Worm (Caenorhabditis elegans): Measurements from ENCODE around the gene F13A2.3.

DNA sequence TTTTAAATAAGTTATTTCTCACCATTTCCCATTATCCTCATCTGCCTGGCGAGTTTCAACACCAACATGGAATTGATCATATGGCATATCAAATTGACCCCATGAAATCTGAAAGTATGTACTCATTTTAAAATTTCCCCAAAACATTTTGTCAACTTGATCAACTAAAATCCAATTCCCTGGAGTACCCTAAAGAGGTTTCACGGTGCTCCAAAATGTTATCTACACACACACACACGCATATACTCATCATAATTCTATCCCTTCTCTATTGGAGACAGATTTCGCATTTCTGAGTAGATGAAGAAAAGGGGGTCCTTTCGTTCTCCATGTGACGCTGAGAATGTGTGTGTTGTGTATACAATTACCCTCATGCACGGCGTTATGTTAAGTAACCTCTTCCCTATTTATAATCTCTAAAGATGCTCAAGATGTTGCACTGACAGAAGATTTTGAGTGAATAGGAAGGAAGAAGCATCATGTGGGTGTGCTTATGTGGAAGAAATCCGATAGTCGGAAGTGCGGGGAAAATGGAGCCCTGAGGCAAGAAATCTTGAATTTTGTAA, 40.0 kb downstream of the F13A2.3 start:
- TF ChIP-seq ama-1 (optimal IDR thresholded peaks at IDR 0.05) (no peak), unc-55 (GFP tag; optimal IDR thresholded peaks at IDR 0.05) (no peak), fos-1 (tag; optimal IDR thresholded peaks at IDR 0.05) (no peak), nhr-23 (tag; optimal IDR thresholded peaks at IDR 0.05) (no peak), lin-11 (tag; optimal IDR thresholded peaks at IDR 0.05) (no peak), zag-1 (tag; optimal IDR thresholded peaks at IDR 0.05) (no peak), crh-2 (tag; optimal IDR thresholded peaks at IDR 0.05) (no peak), ceh-16 (tag; optimal IDR thresholded peaks at IDR 0.05) (no peak), ztf-11 (tag; optimal IDR thresholded peaks at IDR 0.05) (no peak), mdl-1 (tag; optimal IDR thresholded peaks at IDR 0.05) (no peak), snpc-4 (tag; optimal IDR thresholded peaks at IDR 0.05) (no peak), lin-13 (GFP tag; optimal IDR thresholded peaks at IDR 0.05) (no peak), R02D3.7 (tag; optimal IDR thresholded peaks at IDR 0.05) (no peak)
